Worm (Caenorhabditis elegans): ENCODE measurements around the gene T14B4.9.

The T14B4.9 gene

DNA sequence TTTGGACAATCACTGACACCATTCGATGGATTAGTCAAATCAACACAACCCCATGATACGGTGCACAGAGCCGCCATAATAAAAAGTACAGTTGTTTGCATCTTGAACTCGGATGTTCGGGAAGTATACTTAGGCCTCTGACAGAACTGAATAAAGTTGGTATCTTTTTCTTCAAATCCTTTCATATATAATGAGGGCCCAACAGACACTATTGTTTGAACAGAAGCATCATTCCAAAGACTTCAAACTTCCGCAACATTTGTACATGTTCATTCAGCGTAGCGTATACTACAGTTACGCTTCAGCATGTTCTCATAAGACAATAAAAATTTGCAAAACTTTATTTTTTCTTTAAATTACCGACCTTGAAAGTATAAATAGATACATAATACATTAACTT lies 18.4 kb upstream of the T14B4.9 start, which contains the start of gene F41G3.19:
F41G3.19 (minus strand) TSS at position 101 of the 400 bp plus-strand sequence.
- TF ChIP-seq tlp-1 (tag; optimal IDR thresholded peaks at IDR 0.05): no peak
- TF ChIP-seq lsy-2 (tag; optimal IDR thresholded peaks at IDR 0.05): no peak
- TF ChIP-seq zag-1 (tag; optimal IDR thresholded peaks at IDR 0.05): no peak
- TF ChIP-seq sptf-1 (tag; optimal IDR thresholded peaks at IDR 0.05): no peak
- no peak for TF ChIP-seq unc-98 (GFP tag; IDR thresholded peaks at IDR 0.05)
- no peak for TF ChIP-seq nhr-84 (tag; optimal IDR thresholded peaks at IDR 0.05)
- TF ChIP-seq skn-1 (tag; optimal IDR thresholded peaks at IDR 0.05): no peak
- TF ChIP-seq unc-130 (tag; optimal IDR thresholded peaks at IDR 0.05): no peak
- TF ChIP-seq ceh-88 (GFP tag; IDR thresholded peaks at IDR 0.05): no peak
- no peak for TF ChIP-seq nhr-77 (tag; optimal IDR thresholded peaks at IDR 0.05)
- no peak for TF ChIP-seq isw-1 (GFP tag; IDR thresholded peaks at IDR 0.05)
- TF ChIP-seq pax-3 (tag; optimal IDR thresholded peaks at IDR 0.05): no peak
- no peak for TF ChIP-seq lin-39 (tag; optimal IDR thresholded peaks at IDR 0.05)
- no peak for TF ChIP-seq sox-4 (tag; optimal IDR thresholded peaks at IDR 0.05)
- no peak for TF ChIP-seq ceh-63 (GFP tag; optimal IDR thresholded peaks at IDR 0.05)
- TF ChIP-seq snu-23 (GFP tag; optimal IDR thresholded peaks at IDR 0.05): no peak
- no peak for TF ChIP-seq grh-1 (GFP tag; IDR thresholded peaks at IDR 0.05)

DNA sequence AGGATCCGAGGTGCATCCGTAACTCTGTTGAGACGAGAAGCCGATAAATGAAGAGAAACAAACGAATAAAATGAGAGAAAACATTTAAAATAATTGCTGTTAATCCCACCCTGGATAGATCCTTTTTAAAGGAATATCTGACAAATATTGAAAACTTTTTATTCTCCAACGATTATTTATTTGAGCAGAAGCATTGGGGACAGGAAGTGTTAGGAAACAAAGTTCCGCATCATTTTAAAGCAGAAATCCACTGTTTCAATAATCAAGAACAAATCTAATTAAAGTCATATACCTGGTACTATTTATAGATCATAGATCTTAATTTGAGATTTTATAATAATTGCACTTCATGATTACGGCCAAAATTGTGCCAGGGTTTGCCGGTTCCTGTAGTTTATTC lies 17.3 kb upstream of the T14B4.9 start, which contains the start of gene F41G3.20:
F41G3.20 (minus strand) TSS at position 101 of the 400 bp plus-strand sequence.
- TF ChIP-seq jun-1 (tag; optimal IDR thresholded peaks at IDR 0.05): no peak
- no peak for TF ChIP-seq fos-1 (tag; optimal IDR thresholded peaks at IDR 0.05)
- TF ChIP-seq pag-3 (tag; optimal IDR thresholded peaks at IDR 0.05; ENCODE audit: borderline replicate concordance, insufficient read depth): no peak
- TF ChIP-seq ces-1 (GFP tag; optimal IDR thresholded peaks at IDR 0.05): no peak
- TF ChIP-seq tbx-2 (tag; optimal IDR thresholded peaks at IDR 0.05): no peak
- TF ChIP-seq hpl-2 (GFP tag; optimal IDR thresholded peaks at IDR 0.05): no peak
- no peak for TF ChIP-seq C04F5.9 (tag; optimal IDR thresholded peaks at IDR 0.05)
- no peak for TF ChIP-seq efl-1 (optimal IDR thresholded peaks at IDR 0.05)
- TF ChIP-seq efl-1 (GFP tag; optimal IDR thresholded peaks at IDR 0.05 in 1 of 2): no peak
- TF ChIP-seq nhr-20 (tag; optimal IDR thresholded peaks at IDR 0.05): no peak
- TF ChIP-seq fkh-10 (GFP tag; optimal IDR thresholded peaks at IDR 0.05): no peak
- TF ChIP-seq dsc-1 (tag; optimal IDR thresholded peaks at IDR 0.05): no peak
- no peak for TF ChIP-seq lin-35 (GFP tag; optimal IDR thresholded peaks at IDR 0.05)
- TF ChIP-seq irx-1 (tag; optimal IDR thresholded peaks at IDR 0.05): no peak
- TF ChIP-seq unc-130 (tag; optimal IDR thresholded peaks at IDR 0.05): no peak
- TF ChIP-seq C34B4.2 (tag; optimal IDR thresholded peaks at IDR 0.05): no peak
- TF ChIP-seq nhr-84 (tag; optimal IDR thresholded peaks at IDR 0.05): no peak
- TF ChIP-seq isw-1 (GFP tag; IDR thresholded peaks at IDR 0.05): no peak
- TF ChIP-seq nhr-76 (tag; optimal IDR thresholded peaks at IDR 0.05): no peak
- no peak for TF ChIP-seq sup-37 (GFP tag; optimal IDR thresholded peaks at IDR 0.05)

DNA sequence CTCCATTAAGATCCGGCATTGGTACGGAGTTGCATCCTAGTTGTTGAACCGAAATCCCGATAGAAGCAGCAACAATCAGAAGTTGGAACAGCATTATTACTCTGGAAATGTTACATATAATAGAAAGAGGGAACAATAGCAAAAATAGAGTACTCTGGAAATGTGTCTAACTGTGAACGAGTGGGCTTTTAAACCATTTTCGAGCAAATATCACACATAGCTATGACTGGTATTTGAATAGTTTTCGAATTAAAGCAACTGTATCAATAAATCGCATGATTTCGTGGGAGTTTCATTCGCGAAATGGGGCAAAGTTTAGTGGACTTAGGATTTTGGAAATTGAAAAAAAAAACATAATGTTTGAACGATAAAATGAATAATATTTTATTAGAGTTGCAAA lies 15.8 kb upstream of the T14B4.9 start, which contains the start of gene F41G3.10:
F41G3.10 (minus strand) TSS at position 101 of the 400 bp plus-strand sequence.
- TF ChIP-seq ceh-82 (tag; optimal IDR thresholded peaks at IDR 0.05) (no peak), zip-4 (GFP tag; optimal IDR thresholded peaks at IDR 0.05) (no peak), nhr-47 (tag; optimal IDR thresholded peaks at IDR 0.05) (no peak), pag-3 (tag; optimal IDR thresholded peaks at IDR 0.05; ENCODE audit: borderline replicate concordance, insufficient read depth) (no peak), alr-1 (tag; optimal IDR thresholded peaks at IDR 0.05; ENCODE audit: borderline replicate concordance) (no peak), dsc-1 (tag; optimal IDR thresholded peaks at IDR 0.05) (no peak), nhr-19 (GFP tag; conservative IDR thresholded peaks at IDR 0.05) (no peak), mab-9 (GFP tag; IDR thresholded peaks at IDR 0.05) (no peak)

Measured in whole organism, L1 larva.